Fruit fly (Drosophila melanogaster): Measurements from ENCODE around the gene CG42446.

The CG42446 gene

DNA sequence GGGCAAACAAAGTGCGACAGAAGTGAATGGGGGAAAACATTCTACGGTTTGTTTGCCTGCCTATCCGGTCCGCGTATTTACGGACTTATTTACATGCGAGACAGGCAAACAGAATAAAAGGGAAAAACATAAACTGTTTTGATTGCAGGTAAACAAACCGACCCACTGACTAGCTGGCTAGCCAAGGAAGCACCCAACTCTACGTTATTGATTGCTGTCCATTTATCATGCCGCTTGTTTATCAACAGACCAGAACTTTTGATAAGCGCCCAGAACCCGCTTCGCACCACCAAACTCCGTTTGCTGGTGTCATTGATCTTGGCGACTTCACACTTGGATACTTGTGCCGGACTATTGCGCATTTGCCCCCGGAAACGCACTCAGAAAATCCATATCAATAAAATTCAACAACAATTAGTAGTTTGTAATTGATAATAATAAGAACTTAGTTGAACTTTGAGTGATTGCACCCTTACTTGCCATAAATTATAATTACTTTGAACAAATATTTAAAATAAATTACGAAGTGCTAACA is 28.0 kb downstream of the CG42446 start (continued):
- TF ChIP-seq CG6792 (GFP tag; optimal IDR thresholded peaks at IDR 0.05) (peak; percentile 26), achi (GFP tag; optimal IDR thresholded peaks at IDR 0.05) (no peak), CG15336 (GFP tag; IDR thresholded peaks at IDR 0.05) (no peak), Eip75B (GFP tag; optimal IDR thresholded peaks at IDR 0.05) (no peak), CG10669 (GFP tag; optimal IDR thresholded peaks at IDR 0.05) (peak; percentile 44), CG4318 (GFP tag; optimal IDR thresholded peaks at IDR 0.05) (no peak), fd59A (GFP tag; optimal IDR thresholded peaks at IDR 0.05) (peak; percentile 43), Sox15 (GFP tag; optimal IDR thresholded peaks at IDR 0.05) (no peak)

DNA sequence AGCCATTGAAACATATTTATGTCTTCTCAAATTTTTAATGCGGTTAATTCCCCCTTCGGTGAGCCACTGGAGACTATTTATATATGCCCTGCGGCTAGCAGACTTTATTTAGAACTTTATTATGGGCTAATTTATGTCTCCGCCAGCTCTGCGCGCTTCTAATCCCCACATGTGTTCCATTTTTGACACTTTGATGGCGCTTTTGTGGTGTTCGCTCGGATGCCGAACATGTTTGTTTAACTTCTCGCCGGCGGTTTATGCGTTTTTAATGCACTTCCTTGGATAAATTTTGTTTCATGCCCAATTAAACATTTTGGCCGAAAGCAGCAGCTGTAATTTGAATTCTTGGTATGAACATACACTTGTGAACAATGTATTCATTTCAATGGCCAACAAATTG is 30.1 kb downstream of the CG42446 start:
- TF ChIP-seq CG31627 (GFP tag; optimal IDR thresholded peaks at IDR 0.05) (no peak), CG1621 (tag; optimal IDR thresholded peaks at IDR 0.05) (no peak), CG6792 (GFP tag; optimal IDR thresholded peaks at IDR 0.05) (no peak), salr (GFP tag; optimal IDR thresholded peaks at IDR 0.05) (no peak), CG6808 (GFP tag; optimal IDR thresholded peaks at IDR 0.05) (no peak), CG15336 (GFP tag; IDR thresholded peaks at IDR 0.05) (no peak), Sox15 (GFP tag; optimal IDR thresholded peaks at IDR 0.05) (no peak), CG16779 (tag; optimal IDR thresholded peaks at IDR 0.05) (no peak), Sox102F (GFP tag; optimal IDR thresholded peaks at IDR 0.05) (no peak), Lpt (GFP tag; optimal IDR thresholded peaks at IDR 0.05) (no peak), CG8632 (GFP tag; optimal IDR thresholded peaks at IDR 0.05) (no peak), Hr38 (GFP tag; optimal IDR thresholded peaks at IDR 0.05) (no peak), CG8119 (GFP tag; IDR thresholded peaks at IDR 0.05) (no peak), Eip93F (GFP tag; optimal IDR thresholded peaks at IDR 0.05) (no peak)

DNA sequence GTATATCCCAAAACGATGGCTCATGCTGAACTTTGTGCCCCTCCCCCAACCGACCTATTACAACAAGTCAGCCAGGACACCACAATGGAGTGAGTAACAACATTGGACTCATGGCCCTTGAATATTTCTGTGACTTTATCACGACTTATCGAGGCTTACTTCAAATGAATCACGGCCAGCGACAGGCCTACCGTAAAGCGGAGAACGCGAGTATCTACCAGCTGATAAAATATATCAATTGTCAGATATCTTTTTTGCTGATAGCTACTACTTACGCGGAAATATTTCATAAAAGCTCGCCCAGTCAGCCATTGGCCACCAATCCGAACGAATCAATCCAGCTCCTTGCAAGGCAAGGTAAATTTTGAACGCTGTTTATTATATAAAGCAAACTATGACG is 32.4 kb downstream of the CG42446 start, which contains the start of gene CG17930:
Gene CG17930 (plus strand): TSS at position 301 of the 400 bp plus-strand sequence.
- no peak for TF ChIP-seq fkh (GFP tag; optimal IDR thresholded peaks at IDR 0.05)

DNA sequence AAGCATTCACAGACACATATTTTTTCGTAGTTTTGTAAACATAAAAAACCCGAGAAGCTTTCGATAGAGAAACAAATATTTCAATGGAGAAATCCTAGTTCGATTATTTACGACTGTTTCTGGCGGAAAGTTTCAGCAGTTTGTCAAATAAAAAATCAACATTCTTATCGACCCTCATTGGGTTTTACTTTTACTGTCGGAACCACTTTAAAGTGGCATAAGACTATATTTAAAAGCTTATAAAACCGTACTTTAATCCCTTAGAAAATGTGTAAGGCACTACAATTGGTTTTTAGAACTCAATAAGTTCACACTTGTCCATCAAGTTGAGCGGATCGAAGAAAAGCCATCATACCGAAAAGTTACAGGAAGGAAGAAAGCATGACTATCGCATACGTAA is 34.7 kb downstream of the CG42446 start, which contains the start of gene CG17929:
Gene CG17929 (plus strand): TSS at position 301 of the 400 bp plus-strand sequence.
- TF ChIP-seq Blimp-1 (GFP tag; optimal IDR thresholded peaks at IDR 0.05) = no peak
- no peak for TF ChIP-seq OdsH (GFP tag; optimal IDR thresholded peaks at IDR 0.05)
- no peak for TF ChIP-seq CG6163 (GFP tag; IDR thresholded peaks at IDR 0.05)
- TF ChIP-seq CG31627 (GFP tag; optimal IDR thresholded peaks at IDR 0.05) = no peak
- no peak for TF ChIP-seq CG3919 (GFP tag; optimal IDR thresholded peaks at IDR 0.05)
- TF ChIP-seq CG6854 (GFP tag; optimal IDR thresholded peaks at IDR 0.05) = no peak
- no peak for TF ChIP-seq vri (GFP tag; optimal IDR thresholded peaks at IDR 0.05)
- TF ChIP-seq CG11294 (GFP tag; IDR thresholded peaks at IDR 0.05) = no peak
- no peak for TF ChIP-seq Ets21C (GFP tag; optimal IDR thresholded peaks at IDR 0.05)
- TF ChIP-seq Lpt (GFP tag; optimal IDR thresholded peaks at IDR 0.05) = no peak

DNA sequence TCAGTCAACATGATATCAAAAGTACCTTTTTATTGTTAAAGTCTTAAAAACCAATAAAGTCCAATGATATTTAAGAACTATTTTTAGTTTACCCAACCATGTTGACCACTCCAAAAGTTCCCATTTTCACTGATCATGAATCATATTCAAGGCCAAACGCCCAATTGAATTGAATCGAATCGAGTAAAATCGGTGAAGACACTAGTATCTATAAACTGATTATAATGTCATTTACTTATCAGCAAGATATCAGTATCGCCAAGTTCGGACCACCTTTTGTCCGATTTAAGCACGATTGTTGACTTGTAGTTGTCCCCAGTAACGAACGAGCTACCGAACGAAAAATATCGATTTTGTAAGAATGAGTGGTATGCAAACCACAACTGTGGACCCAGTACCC is 36.8 kb downstream of the CG42446 start, which contains the start of gene CG6901:
Gene CG6901 (plus strand): TSS at position 323 of the 400 bp plus-strand sequence.
- no peak for TF ChIP-seq CG10631 (GFP tag; optimal IDR thresholded peaks at IDR 0.05)
- no peak for TF ChIP-seq CG10669 (GFP tag; optimal IDR thresholded peaks at IDR 0.05)
- no peak for TF ChIP-seq esn (GFP tag; optimal IDR thresholded peaks at IDR 0.05)
- no peak for TF ChIP-seq Sox102F (GFP tag; optimal IDR thresholded peaks at IDR 0.05)
- TF ChIP-seq CG6792 (GFP tag; optimal IDR thresholded peaks at IDR 0.05) = no peak
- no peak for TF ChIP-seq CG32006 (GFP tag; optimal IDR thresholded peaks at IDR 0.05)
- no peak for TF ChIP-seq CG9139 (GFP tag; optimal IDR thresholded peaks at IDR 0.05)
